Worm (Caenorhabditis elegans) whole organism, L1 larva: ENCODE measurements around the gene ugt-60.

Experiments used
- Y116A8C.19 ChIP-seq: sonication (generic microtip); optimal IDR thresholded peaks from 2 replicates; lab custom pipeline; 2016; ENCODE audit warnings: missing compliant biosample characterization, missing genetic modification characterization, borderline replicate concordance
- blmp-1 ChIP-seq: fragments of 150-350 bp; optimal IDR thresholded peaks from 2 replicates; lab custom pipeline; 2014; ENCODE audit warnings: missing biosample characterization, missing genetic modification characterization
- lin-39 ChIP-seq: fragments of 150-350 bp; optimal IDR thresholded peaks from 2 replicates; lab custom pipeline; 2014; ENCODE audit warnings: missing biosample characterization, missing genetic modification reagents, missing genetic modification characterization
- lsy-2 ChIP-seq, 2 experiments: fragments of 150-350 bp; optimal IDR thresholded peaks; 2 replicates each; lab custom pipeline; 2014; ENCODE audit warnings: missing biosample characterization in 2 of 2, missing genetic modification characterization in 2 of 2
- mab-9 ChIP-seq: fragments of 200-800 bp; sonication (Bioruptor generic); IDR thresholded peaks from 2 replicates; pipeline ENCODE4 v1.3.6; 2022; ENCODE audit warnings: missing genetic modification reagents, missing genetic modification characterization, missing compliant biosample characterization
- mdl-1 ChIP-seq, 2 experiments: fragments of 150-350 bp; optimal IDR thresholded peaks; 2 replicates each; lab custom pipeline; 2014 to 2017; ENCODE audit warnings: missing biosample characterization in 2 of 2, missing genetic modification characterization in 2 of 2, inconsistent platforms in 1 of 2
- nhr-11 ChIP-seq: fragments of 150-350 bp; optimal IDR thresholded peaks from 2 replicates; lab custom pipeline; 2014; ENCODE audit warnings: missing biosample characterization, missing genetic modification characterization
- pag-3 ChIP-seq: sonication (generic microtip); optimal IDR thresholded peaks from 2 replicates; lab custom pipeline; 2017; ENCODE audit warnings: missing genetic modification characterization, mild to moderate bottlenecking, missing compliant biosample characterization, antibody characterized with exemption, borderline replicate concordance; ENCODE audit not compliant: insufficient read depth
- skn-1 ChIP-seq: fragments of 150-350 bp; optimal IDR thresholded peaks from 2 replicates; lab custom pipeline; 2014; ENCODE audit warnings: missing biosample characterization, missing genetic modification characterization
- snpc-4 ChIP-seq: fragments of 150-350 bp; optimal IDR thresholded peaks from 2 replicates; lab custom pipeline; 2014; ENCODE audit warnings: missing biosample characterization, missing genetic modification characterization

DNA sequence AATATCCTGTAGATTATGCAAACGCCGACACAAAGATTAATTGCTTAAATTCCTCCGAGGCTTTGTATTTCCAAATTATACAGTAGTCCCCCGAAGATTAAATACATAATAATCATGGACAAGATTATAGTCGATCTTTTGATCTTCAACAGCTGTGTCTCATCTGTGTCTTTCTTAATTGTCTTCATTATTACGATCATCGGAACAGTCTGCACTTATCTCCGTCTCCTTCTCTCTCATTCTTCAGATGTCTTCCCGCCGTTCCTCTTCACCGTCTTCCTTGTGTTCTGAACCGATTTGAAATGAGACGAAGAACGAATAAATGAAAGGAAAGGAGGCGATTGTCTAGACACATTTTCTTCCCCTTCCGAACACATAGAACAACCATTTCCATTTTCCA is 17.7 kb downstream of the ugt-60 start:
- no peak for TF ChIP-seq nhr-11 (tag; lab: Kevin White, UChicago)
- no peak for TF ChIP-seq lin-39 (tag; lab: Kevin White, UChicago)
- TF ChIP-seq blmp-1 (tag; lab: Kevin White, UChicago), result no peak
- no peak for TF ChIP-seq lsy-2 (tag; optimal IDR thresholded peaks at IDR 0.05; lab: Kevin White, UChicago)
- no peak for TF ChIP-seq Y116A8C.19 (tag; lab: Kevin White, UChicago)
- no peak for TF ChIP-seq pag-3 (tag; lab: Kevin White, UChicago)
- no peak for TF ChIP-seq mdl-1 (tag; optimal IDR thresholded peaks at IDR 0.05; lab: Kevin White, UChicago)
- no peak for TF ChIP-seq snpc-4 (tag; lab: Kevin White, UChicago)
- no peak for TF ChIP-seq mab-9 (GFP tag; lab: Robert Waterston, UW)
- TF ChIP-seq skn-1 (tag; lab: Kevin White, UChicago), result no peak
